Fruit fly (Drosophila melanogaster) whole organism, embryonic: ENCODE data around the gene Cyp4ac1.

Experiments used
- Atf3 ChIP-seq: fragments of 200-800 bp; sonication (Bioruptor generic); optimal IDR thresholded peaks from 3 replicates; lab custom pipeline; 2016; ENCODE audit warnings: missing biosample characterization, missing genetic modification characterization
- Atf6 ChIP-seq: fragments of 200-800 bp; sonication (Bioruptor generic); IDR thresholded peaks from 2 replicates; pipeline ENCODE4 v1.3.6; 2022; ENCODE audit warnings: missing biosample characterization, missing genetic modification characterization
- CG11093 ChIP-seq: fragments of 200-800 bp; sonication (Bioruptor generic); IDR thresholded peaks from 3 replicates; pipeline ENCODE4 v1.3.6; 2022; ENCODE audit warnings: missing biosample characterization, missing genetic modification characterization
- CG11696 ChIP-seq: fragments of 200-800 bp; sonication (Bioruptor generic); IDR thresholded peaks from 2 replicates; pipeline ENCODE4 v1.3.6; 2022; ENCODE audit warnings: missing biosample characterization, missing genetic modification characterization
- CG12391 ChIP-seq: fragments of 200-800 bp; sonication (Bioruptor generic); optimal IDR thresholded peaks from 3 replicates; lab custom pipeline; 2018; ENCODE audit warnings: missing biosample characterization, mild to moderate bottlenecking, missing genetic modification characterization, moderate library complexity
- CG13296 ChIP-seq: fragments of 200-800 bp; sonication (Bioruptor generic); optimal IDR thresholded peaks from 3 replicates; lab custom pipeline; 2018; ENCODE audit warnings: missing biosample characterization, mild to moderate bottlenecking, missing genetic modification characterization
- CG15696 ChIP-seq: fragments of 200-800 bp; sonication (Bioruptor generic); optimal IDR thresholded peaks from 2 replicates; lab custom pipeline; 2019; ENCODE audit warnings: missing biosample characterization, mild to moderate bottlenecking, missing genetic modification characterization, moderate library complexity
- CG16863 ChIP-seq: fragments of 200-800 bp; sonication (Bioruptor generic); optimal IDR thresholded peaks from 3 replicates; lab custom pipeline; 2016; ENCODE audit warnings: missing biosample characterization, missing genetic modification characterization
- CG17385 ChIP-seq: fragments of 200-800 bp; sonication (Bioruptor generic); optimal IDR thresholded peaks from 3 replicates; lab custom pipeline; 2018; ENCODE audit warnings: missing biosample characterization, mild to moderate bottlenecking, missing genetic modification characterization
- CG17802 ChIP-seq: fragments of 200-800 bp; sonication (Bioruptor generic); optimal IDR thresholded peaks from 2 replicates; lab custom pipeline; 2018; ENCODE audit warnings: missing biosample characterization, mild to moderate bottlenecking, missing genetic modification characterization, moderate library complexity
- CG18262 ChIP-seq: fragments of 200-800 bp; optimal IDR thresholded peaks from 3 replicates; lab custom pipeline; 2019; ENCODE audit warnings: missing biosample characterization, mild to moderate bottlenecking, missing genetic modification characterization, moderate library complexity
- CG1832 ChIP-seq: fragments of 200-800 bp; sonication (Bioruptor generic); optimal IDR thresholded peaks from 2 replicates; lab custom pipeline; 2017; ENCODE audit warnings: missing biosample characterization, mild to moderate bottlenecking, missing genetic modification characterization, inconsistent platforms
- CG18476 ChIP-seq: fragments of 200-800 bp; sonication (Bioruptor generic); optimal IDR thresholded peaks from 2 replicates; lab custom pipeline; 2016; ENCODE audit warnings: missing biosample characterization, mild to moderate bottlenecking, missing genetic modification characterization
- CG2199 ChIP-seq: fragments of 200-800 bp; sonication (Bioruptor generic); IDR thresholded peaks from 3 replicates; pipeline ENCODE4 v1.3.6; 2022; ENCODE audit warnings: missing biosample characterization, missing genetic modification characterization
- CG2678 ChIP-seq: fragments of 200-800 bp; sonication (Bioruptor generic); optimal IDR thresholded peaks from 3 replicates; lab custom pipeline; 2019; ENCODE audit warnings: missing biosample characterization, mild to moderate bottlenecking, missing genetic modification characterization, moderate library complexity
- CG2712 ChIP-seq: fragments of 200-800 bp; optimal IDR thresholded peaks from 3 replicates; lab custom pipeline; 2019; ENCODE audit warnings: missing biosample characterization, mild to moderate bottlenecking, missing genetic modification characterization, moderate library complexity
- CG3065 ChIP-seq: fragments of 200-800 bp; sonication (Bioruptor generic); optimal IDR thresholded peaks from 2 replicates; lab custom pipeline; 2016; ENCODE audit warnings: missing biosample characterization, missing genetic modification characterization
- CG3281 ChIP-seq: fragments of 200-800 bp; sonication (Bioruptor generic); optimal IDR thresholded peaks from 3 replicates; lab custom pipeline; 2017; ENCODE audit warnings: missing biosample characterization, mild to moderate bottlenecking, missing genetic modification characterization
- CG3407 ChIP-seq: fragments of 200-800 bp; sonication (Bioruptor generic); optimal IDR thresholded peaks from 2 replicates; lab custom pipeline; 2018; ENCODE audit warnings: missing biosample characterization, mild to moderate bottlenecking, missing genetic modification characterization
- CG4282 ChIP-seq: fragments of 200-800 bp; sonication (Bioruptor generic); optimal IDR thresholded peaks from 2 replicates; lab custom pipeline; 2016; ENCODE audit warnings: missing biosample characterization, missing genetic modification characterization
- CG4617 ChIP-seq: fragments of 200-800 bp; sonication (Bioruptor generic); optimal IDR thresholded peaks from 3 replicates; lab custom pipeline; 2016; ENCODE audit warnings: missing biosample characterization, missing genetic modification characterization, borderline replicate concordance
- CG4820 ChIP-seq: fragments of 200-800 bp; sonication (Bioruptor generic); optimal IDR thresholded peaks from 3 replicates; lab custom pipeline; 2016; ENCODE audit warnings: missing biosample characterization, missing genetic modification characterization
- CG6791 ChIP-seq: fragments of 200-800 bp; sonication (Bioruptor generic); IDR thresholded peaks from 3 replicates; pipeline ENCODE4 v1.3.6; 2022; ENCODE audit warnings: missing biosample characterization, missing genetic modification characterization; ENCODE audit not compliant: partially characterized antibody
- CG7987 ChIP-seq: fragments of 200-800 bp; sonication (Bioruptor generic); optimal IDR thresholded peaks from 2 replicates; lab custom pipeline; 2018; ENCODE audit warnings: missing biosample characterization, mild to moderate bottlenecking, missing genetic modification characterization, moderate library complexity
- Deaf1 ChIP-seq: fragments of 200-800 bp; optimal IDR thresholded peaks from 3 replicates; lab custom pipeline; 2019; ENCODE audit warnings: missing biosample characterization, mild to moderate bottlenecking, missing genetic modification characterization, moderate library complexity
- Dip2 ChIP-seq: fragments of 200-800 bp; sonication (Bioruptor generic); IDR thresholded peaks from 2 replicates; pipeline ENCODE4 v1.3.6; 2022; ENCODE audit warnings: missing biosample characterization, missing genetic modification characterization
- HHEX ChIP-seq: fragments of 200-800 bp; sonication (Bioruptor generic); optimal IDR thresholded peaks from 3 replicates; lab custom pipeline; 2017; ENCODE audit warnings: missing biosample characterization, mild to moderate bottlenecking, missing genetic modification characterization, missing genetic modification reagents
- Hr3 ChIP-seq: fragments of 200-800 bp; sonication (Bioruptor generic); optimal IDR thresholded peaks from 3 replicates; lab custom pipeline; 2016; ENCODE audit warnings: missing biosample characterization, missing genetic modification characterization
- Hr78 ChIP-seq, 2 experiments: fragments of 200-800 bp in 1 of 2; fragments of >200 bp in 1 of 2; sonication (Bioruptor generic) in 1 of 2; optimal IDR thresholded peaks; 2 replicates each; lab custom pipeline; 2017 to 2019; ENCODE audit warnings: missing biosample characterization in 2 of 2, missing genetic modification characterization in 2 of 2, mild to moderate bottlenecking in 1 of 2, moderate library complexity in 1 of 2
- MESR4 ChIP-seq: fragments of 200-800 bp; sonication (Bioruptor generic); optimal IDR thresholded peaks from 2 replicates; lab custom pipeline; 2018; ENCODE audit warnings: missing biosample characterization, mild to moderate bottlenecking, missing genetic modification characterization, moderate library complexity
- Meics ChIP-seq: fragments of 200-800 bp; sonication (Bioruptor generic); optimal IDR thresholded peaks from 2 replicates; lab custom pipeline; 2017; ENCODE audit warnings: missing biosample characterization, mild to moderate bottlenecking, missing genetic modification characterization
- Nf-YA ChIP-seq: fragments of 200-800 bp; sonication (Bioruptor generic); IDR thresholded peaks from 2 replicates; pipeline ENCODE4 v1.3.6; 2022; ENCODE audit warnings: missing biosample characterization, missing genetic modification characterization
- Pdp1 ChIP-seq, 2 experiments: fragments of 200-800 bp; sonication (Bioruptor generic); optimal IDR thresholded peaks; 3 replicates each; lab custom pipeline; 2016; ENCODE audit warnings: missing biosample characterization in 2 of 2, missing genetic modification characterization in 2 of 2, mild to moderate bottlenecking in 1 of 2, moderate library complexity in 1 of 2
- Xbp1 ChIP-seq: fragments of 200-800 bp; sonication (Bioruptor generic); optimal IDR thresholded peaks from 3 replicates; lab custom pipeline; 2016; ENCODE audit warnings: missing biosample characterization, mild to moderate bottlenecking, missing genetic modification characterization
- al ChIP-seq: fragments of 200-800 bp; sonication (Bioruptor generic); IDR thresholded peaks from 2 replicates; pipeline ENCODE4 v1.3.6; 2022; ENCODE audit warnings: missing biosample characterization, missing genetic modification characterization
- ap ChIP-seq: fragments of 200-800 bp; sonication (Bioruptor generic); IDR thresholded peaks from 2 replicates; pipeline ENCODE4 v1.3.6; 2022; ENCODE audit warnings: missing biosample characterization, missing genetic modification characterization
- bab2 ChIP-seq: fragments of 200-800 bp; sonication (Bioruptor generic); optimal IDR thresholded peaks from 2 replicates; lab custom pipeline; 2016; ENCODE audit warnings: missing biosample characterization, missing genetic modification characterization
- bowl ChIP-seq: fragments of 200-800 bp; sonication (Bioruptor generic); IDR thresholded peaks from 2 replicates; pipeline ENCODE4 v1.3.6; 2022; ENCODE audit warnings: missing biosample characterization, missing genetic modification characterization
- da ChIP-seq: fragments of 200-800 bp; sonication (Bioruptor generic); optimal IDR thresholded peaks from 2 replicates; lab custom pipeline; 2016; ENCODE audit warnings: missing biosample characterization, missing genetic modification characterization
- gem ChIP-seq: fragments of 200-800 bp; sonication (Bioruptor generic); optimal IDR thresholded peaks from 2 replicates; lab custom pipeline; 2019; ENCODE audit warnings: missing biosample characterization, mild to moderate bottlenecking, missing genetic modification characterization, moderate library complexity
- hbn ChIP-seq: fragments of 200-800 bp; sonication (Bioruptor generic); IDR thresholded peaks from 2 replicates; pipeline ENCODE4 v1.3.6; 2022; ENCODE audit warnings: missing biosample characterization, missing genetic modification characterization; ENCODE audit not compliant: partially characterized antibody
- lilli ChIP-seq: fragments of 200-800 bp; sonication (Bioruptor generic); optimal IDR thresholded peaks from 3 replicates; lab custom pipeline; 2016; ENCODE audit warnings: missing biosample characterization, missing genetic modification characterization
- otp ChIP-seq: fragments of 200-800 bp; sonication (Bioruptor generic); IDR thresholded peaks from 3 replicates; pipeline ENCODE4, ENCODE4 v1.3.6; 2022; ENCODE audit warnings: missing biosample characterization, missing genetic modification characterization
- pb ChIP-seq: fragments of 200-800 bp; sonication (Bioruptor generic); optimal IDR thresholded peaks from 3 replicates; lab custom pipeline; 2016; ENCODE audit warnings: missing biosample characterization, missing genetic modification characterization
- sr ChIP-seq: fragments of 200-800 bp; sonication (Bioruptor generic); IDR thresholded peaks from 3 replicates; pipeline ENCODE4 v1.3.6; 2022; ENCODE audit warnings: missing biosample characterization, missing genetic modification characterization
- tgo ChIP-seq: fragments of 200-800 bp; sonication (Bioruptor generic); IDR thresholded peaks from 3 replicates; pipeline ENCODE4 v1.3.6; 2022; ENCODE audit warnings: missing biosample characterization, missing genetic modification characterization
- tna ChIP-seq: fragments of 200-800 bp; sonication (Bioruptor generic); IDR thresholded peaks from 2 replicates; pipeline ENCODE4 v1.3.6; 2022; ENCODE audit warnings: missing biosample characterization, missing genetic modification characterization; ENCODE audit not compliant: partially characterized antibody
- trem ChIP-seq: fragments of 200-800 bp; optimal IDR thresholded peaks from 3 replicates; lab custom pipeline; 2019; ENCODE audit warnings: missing biosample characterization, mild to moderate bottlenecking, missing genetic modification characterization, moderate library complexity
- yki ChIP-seq: fragments of >200 bp; optimal IDR thresholded peaks from 3 replicates; lab custom pipeline; 2018

Cyp4ac1 gene

DNA sequence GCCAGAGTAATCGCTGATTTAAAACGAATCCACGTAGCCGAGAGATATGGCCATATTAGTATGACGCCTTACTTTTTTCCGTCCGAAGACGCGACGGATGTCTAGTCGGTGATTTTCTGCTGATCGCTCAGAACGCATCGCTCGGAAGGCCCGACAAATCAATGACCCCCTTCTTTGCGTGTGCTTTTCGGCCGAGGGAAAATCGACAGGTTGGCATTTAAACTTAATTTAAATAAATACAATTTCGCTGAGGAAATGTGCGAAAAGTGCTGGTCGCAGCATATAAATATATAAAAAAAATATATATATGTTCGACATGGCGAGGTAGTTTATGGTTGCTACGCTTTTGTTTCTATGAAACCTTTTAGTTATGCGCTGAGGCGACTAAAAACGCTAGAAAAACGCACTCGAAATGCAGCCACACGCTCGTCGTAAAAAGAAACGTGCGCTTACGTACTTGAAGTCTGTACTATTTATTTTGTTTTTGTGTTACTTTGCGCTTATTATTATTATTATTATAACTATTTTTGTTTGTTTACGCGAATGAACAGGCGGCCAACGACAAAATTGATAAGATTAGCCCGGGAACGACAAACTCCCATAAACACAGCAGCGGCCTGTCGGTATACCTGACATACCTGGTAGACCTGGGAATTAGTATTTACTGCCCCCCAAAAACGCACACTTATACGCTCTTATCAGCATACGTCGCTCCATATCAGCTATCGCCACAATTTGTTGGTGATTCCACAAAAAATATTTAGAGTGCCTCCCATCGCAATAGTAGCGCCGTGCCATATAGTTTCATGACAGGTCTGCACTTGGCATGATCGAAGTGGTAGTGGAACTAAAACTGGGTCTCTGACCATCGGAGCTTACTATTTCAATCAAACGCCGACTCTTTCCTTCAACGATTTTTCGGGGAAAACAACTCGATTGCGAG lies 30.6 kb upstream of the Cyp4ac1 start (continued):
- TF ChIP-seq al (GFP tag; lab: Robert Waterston, UW), result no peak
- no peak for TF ChIP-seq otp (GFP tag; lab: Robert Waterston, UW)
- TF ChIP-seq CG3281 (GFP tag; lab: Kevin White, UChicago), result peak; percentile 42
- no peak for TF ChIP-seq pb (GFP tag; lab: Kevin White, UChicago)
- no peak for TF ChIP-seq CG11093 (GFP tag; lab: Robert Waterston, UW)
- no peak for TF ChIP-seq CG18262
- no peak for TF ChIP-seq CG4820 (GFP tag; lab: Kevin White, UChicago)
- TF ChIP-seq Pdp1 (GFP tag; optimal IDR thresholded peaks at IDR 0.05; lab: Kevin White, UChicago), result no peak
- TF ChIP-seq Atf3, result no peak
- TF ChIP-seq Nf-YA (GFP tag; lab: Robert Waterston, UW), result no peak
- TF ChIP-seq yki (lab: Kevin White, UChicago), result no peak
- no peak for TF ChIP-seq CG3407 (GFP tag; lab: Kevin White, UChicago)
- no peak for TF ChIP-seq CG15696
- TF ChIP-seq lilli (GFP tag; lab: Kevin White, UChicago), result no peak
- no peak for TF ChIP-seq CG1832 (GFP tag; lab: Kevin White, UChicago)
- TF ChIP-seq CG4282 (GFP tag; lab: Kevin White, UChicago), result no peak
- no peak for TF ChIP-seq CG16863 (GFP tag; lab: Kevin White, UChicago)
- no peak for TF ChIP-seq bowl (GFP tag; lab: Robert Waterston, UW)
- TF ChIP-seq Xbp1 (GFP tag; lab: Kevin White, UChicago), result no peak
- peak; percentile 23 for TF ChIP-seq CG7987 (GFP tag; lab: Kevin White, UChicago)
- TF ChIP-seq CG18476, result no peak
- peak; percentile 5 for TF ChIP-seq CG17385
- TF ChIP-seq CG11696 (GFP tag; lab: Robert Waterston, UW), result 0 out of 2 replicates have a peak, but pooled peaks have one; percentile 34
- peak; percentile 8 for TF ChIP-seq HHEX (GFP tag; lab: Kevin White, UChicago)
- TF ChIP-seq CG6791, result 0 out of 3 replicates have a peak, but pooled peaks have one; percentile 24
- no peak for TF ChIP-seq da (GFP tag; lab: Kevin White, UChicago)
- no peak for TF ChIP-seq ap (GFP tag; lab: Robert Waterston, UW)
- TF ChIP-seq Hr78 (GFP tag; optimal IDR thresholded peaks at IDR 0.05; lab: Kevin White, UChicago), result no peak
- TF ChIP-seq bab2 (GFP tag; lab: Kevin White, UChicago), result no peak
- TF ChIP-seq CG3065 (GFP tag; lab: Kevin White, UChicago), result no peak
- TF ChIP-seq tgo (GFP tag; lab: Robert Waterston, UW), result no peak
- TF ChIP-seq tna, result no peak
- TF ChIP-seq CG17802 (tag; lab: Kevin White, UChicago), result no peak
- peak; percentile 38 for TF ChIP-seq CG13296
- TF ChIP-seq Meics (GFP tag; lab: Kevin White, UChicago), result no peak
- TF ChIP-seq Hr3 (GFP tag; lab: Kevin White, UChicago), result no peak
- no peak for TF ChIP-seq sr (GFP tag; lab: Robert Waterston, UW)
- TF ChIP-seq CG2199 (GFP tag; lab: Robert Waterston, UW), result 0 out of 3 replicates have a peak, but pooled peaks have one; percentile 54
- TF ChIP-seq MESR4, result no peak
- TF ChIP-seq hbn (GFP tag; lab: Robert Waterston, UW), result no peak
- no peak for TF ChIP-seq trem (tag; lab: Kevin White, UChicago)
- TF ChIP-seq Deaf1 (tag; lab: Kevin White, UChicago), result peak; percentile 12
- no peak for TF ChIP-seq CG2712 (tag; lab: Kevin White, UChicago)
- TF ChIP-seq Dip2, result no peak
- TF ChIP-seq Atf6, result no peak
- TF ChIP-seq gem (tag; lab: Kevin White, UChicago), result peak; percentile 4
- TF ChIP-seq CG2678 (tag; lab: Kevin White, UChicago), result peak; percentile 43
- no peak for TF ChIP-seq CG4617
- TF ChIP-seq CG12391 (tag; lab: Kevin White, UChicago), result no peak
